Fruit fly (Drosophila melanogaster) whole organism, embryonic: Measurements from ENCODE around the gene CG13026.

Source experiments
- Blimp-1 ChIP-seq: fragments of 200-800 bp; sonication (Bioruptor generic); optimal IDR thresholded peaks from 3 replicates; lab custom pipeline; 2018; ENCODE audit warnings: missing biosample characterization, missing genetic modification characterization, mild to moderate bottlenecking, moderate library complexity, missing genetic modification reagents
- C15 ChIP-seq: fragments of 200-800 bp; sonication (Bioruptor generic); IDR thresholded peaks from 3 replicates; pipeline ENCODE4 v1.3.6; 2022; ENCODE audit warnings: missing biosample characterization, missing genetic modification characterization
- CG10565 ChIP-seq: fragments of 200-800 bp; sonication (Bioruptor generic); optimal IDR thresholded peaks from 3 replicates; lab custom pipeline; 2016; ENCODE audit warnings: missing biosample characterization, mild to moderate bottlenecking, missing genetic modification characterization
- CG10959 ChIP-seq: fragments of 200-800 bp; sonication (Bioruptor generic); IDR thresholded peaks from 2 replicates; pipeline ENCODE4 v1.3.6; 2022; ENCODE audit warnings: missing biosample characterization, missing genetic modification characterization
- CG11560 ChIP-seq: fragments of 200-800 bp; sonication (Bioruptor generic); IDR thresholded peaks from 3 replicates; pipeline ENCODE4 v1.3.6; 2022; ENCODE audit warnings: missing biosample characterization, missing genetic modification characterization
- CG11695 ChIP-seq: fragments of 200-800 bp; sonication (Bioruptor generic); IDR thresholded peaks from 3 replicates; pipeline ENCODE4 v1.3.6; 2022; ENCODE audit warnings: missing biosample characterization, missing genetic modification characterization
- CG11696 ChIP-seq: fragments of 200-800 bp; sonication (Bioruptor generic); IDR thresholded peaks from 2 replicates; pipeline ENCODE4 v1.3.6; 2022; ENCODE audit warnings: missing biosample characterization, missing genetic modification characterization
- CG12104 ChIP-seq: fragments of 200-800 bp; sonication (Bioruptor generic); optimal IDR thresholded peaks from 3 replicates; lab custom pipeline; 2016; ENCODE audit warnings: missing biosample characterization, missing genetic modification characterization
- CG14860 ChIP-seq: fragments of 200-800 bp; sonication (Bioruptor generic); IDR thresholded peaks from 3 replicates; pipeline ENCODE4 v1.3.6; 2022; ENCODE audit warnings: missing biosample characterization, missing genetic modification characterization; ENCODE audit not compliant: partially characterized antibody
- CG15601 ChIP-seq: fragments of 200-800 bp; sonication (Bioruptor generic); optimal IDR thresholded peaks from 3 replicates; lab custom pipeline; 2019; ENCODE audit warnings: missing biosample characterization, mild to moderate bottlenecking, missing genetic modification characterization, moderate library complexity
- CG1603 ChIP-seq: fragments of 200-800 bp; sonication (Bioruptor generic); optimal IDR thresholded peaks from 2 replicates; lab custom pipeline; 2019; ENCODE audit warnings: missing biosample characterization, mild to moderate bottlenecking, missing genetic modification characterization, moderate library complexity
- CG1647 ChIP-seq: fragments of 200-800 bp; sonication (Bioruptor generic); optimal IDR thresholded peaks from 3 replicates; lab custom pipeline; 2016; ENCODE audit warnings: missing biosample characterization, missing genetic modification characterization
- CG17328 ChIP-seq: fragments of 200-800 bp; sonication (Bioruptor generic); IDR thresholded peaks from 2 replicates; pipeline ENCODE4 v1.3.6; 2022; ENCODE audit warnings: missing biosample characterization, missing genetic modification characterization
- CG2678 ChIP-seq: fragments of 200-800 bp; sonication (Bioruptor generic); optimal IDR thresholded peaks from 3 replicates; lab custom pipeline; 2019; ENCODE audit warnings: missing biosample characterization, mild to moderate bottlenecking, missing genetic modification characterization, moderate library complexity
- CG32772 ChIP-seq: fragments of 200-800 bp; sonication (Bioruptor generic); IDR thresholded peaks from 2 replicates; pipeline ENCODE4 v1.3.6; 2022; ENCODE audit warnings: missing biosample characterization, missing genetic modification characterization
- CG3407 ChIP-seq: fragments of 200-800 bp; sonication (Bioruptor generic); optimal IDR thresholded peaks from 2 replicates; lab custom pipeline; 2018; ENCODE audit warnings: missing biosample characterization, mild to moderate bottlenecking, missing genetic modification characterization
- CG4820 ChIP-seq: fragments of 200-800 bp; sonication (Bioruptor generic); optimal IDR thresholded peaks from 3 replicates; lab custom pipeline; 2016; ENCODE audit warnings: missing biosample characterization, missing genetic modification characterization
- CG5245 ChIP-seq: fragments of 200-800 bp; sonication (Bioruptor generic); optimal IDR thresholded peaks from 3 replicates; lab custom pipeline; 2016; ENCODE audit warnings: missing biosample characterization, missing genetic modification characterization
- CG7357 ChIP-seq: fragments of 200-800 bp; sonication (Bioruptor generic); IDR thresholded peaks from 3 replicates; pipeline ENCODE4 v1.3.6; 2022; ENCODE audit warnings: missing biosample characterization, missing genetic modification characterization
- CG7556 ChIP-seq: fragments of 200-800 bp; sonication (Bioruptor generic); optimal IDR thresholded peaks from 2 replicates; lab custom pipeline; 2017; ENCODE audit warnings: missing biosample characterization, mild to moderate bottlenecking, missing genetic modification characterization
- CG8388 ChIP-seq: fragments of 200-800 bp; sonication (Bioruptor generic); optimal IDR thresholded peaks from 2 replicates; lab custom pipeline; 2019; ENCODE audit warnings: missing biosample characterization, mild to moderate bottlenecking, missing genetic modification characterization, moderate library complexity
- CG9215 ChIP-seq: fragments of 200-800 bp; sonication (Bioruptor generic); IDR thresholded peaks from 2 replicates; pipeline ENCODE4 v1.3.6; 2022; ENCODE audit warnings: missing biosample characterization, missing genetic modification characterization
- CHES-1-like ChIP-seq: fragments of 200-800 bp; sonication (Bioruptor generic); optimal IDR thresholded peaks from 2 replicates; lab custom pipeline; 2016; ENCODE audit warnings: missing biosample characterization, missing genetic modification characterization
- HLH3B ChIP-seq: fragments of 200-800 bp; sonication (Bioruptor generic); IDR thresholded peaks from 2 replicates; pipeline ENCODE4 v1.3.6; 2022; ENCODE audit warnings: missing biosample characterization, missing genetic modification characterization
- HLHmδ ChIP-seq: fragments of 200-800 bp; sonication (Bioruptor generic); optimal IDR thresholded peaks from 2 replicates; lab custom pipeline; 2018; ENCODE audit warnings: missing biosample characterization, mild to moderate bottlenecking, missing genetic modification characterization, moderate library complexity
- Hand ChIP-seq: fragments of 200-800 bp; sonication (Bioruptor generic); optimal IDR thresholded peaks from 2 replicates; lab custom pipeline; 2017; ENCODE audit warnings: mild to moderate bottlenecking, missing biosample characterization, missing genetic modification reagents, missing genetic modification characterization
- Hey ChIP-seq: fragments of 200-800 bp; sonication (Bioruptor generic); optimal IDR thresholded peaks from 3 replicates; lab custom pipeline; 2018; ENCODE audit warnings: missing biosample characterization, mild to moderate bottlenecking, missing genetic modification characterization
- Hsf ChIP-seq: fragments of 200-800 bp; sonication (Bioruptor generic); optimal IDR thresholded peaks from 3 replicates; lab custom pipeline; 2016; ENCODE audit warnings: missing biosample characterization, missing genetic modification characterization
- Kr ChIP-seq: fragments of 200-800 bp; sonication (Bioruptor generic); optimal IDR thresholded peaks from 2 replicates; lab custom pipeline; 2017; ENCODE audit warnings: missing biosample characterization, mild to moderate bottlenecking, missing genetic modification characterization
- NC2α ChIP-seq: fragments of 200-800 bp; sonication (Bioruptor generic); optimal IDR thresholded peaks from 2 replicates; lab custom pipeline; 2016; ENCODE audit warnings: missing biosample characterization, missing genetic modification characterization
- NFAT ChIP-seq: fragments of 200-800 bp; sonication (Bioruptor generic); IDR thresholded peaks from 2 replicates; pipeline ENCODE4 v1.3.6; 2022; ENCODE audit warnings: missing biosample characterization, missing genetic modification characterization
- Poxn ChIP-seq: fragments of 200-800 bp; sonication (Bioruptor generic); IDR thresholded peaks from 2 replicates; pipeline ENCODE4 v1.3.6; 2022; ENCODE audit warnings: missing biosample characterization, missing genetic modification characterization
- Ptx1 ChIP-seq: fragments of 200-800 bp; sonication (Bioruptor generic); IDR thresholded peaks from 2 replicates; pipeline ENCODE4 v1.3.6; 2022; ENCODE audit warnings: missing biosample characterization, missing genetic modification characterization
- Sin3A ChIP-seq: fragments of >200 bp; optimal IDR thresholded peaks from 2 replicates; lab custom pipeline; 2018
- cato ChIP-seq: fragments of 200-800 bp; sonication (Bioruptor generic); optimal IDR thresholded peaks from 2 replicates; lab custom pipeline; 2016; ENCODE audit warnings: missing biosample characterization, missing genetic modification characterization, borderline replicate concordance
- croc ChIP-seq: fragments of 200-800 bp; sonication (Bioruptor generic); conservative IDR thresholded peaks from 3 replicates; pipeline ENCODE4 v1.3.6; 2022; ENCODE audit warnings: missing biosample characterization, missing genetic modification characterization
- en ChIP-seq: fragments of 200-800 bp; sonication (Bioruptor generic); optimal IDR thresholded peaks from 2 replicates; lab custom pipeline; 2016; ENCODE audit warnings: missing biosample characterization, missing genetic modification characterization
- hb ChIP-seq: fragments of 200-800 bp; sonication (Bioruptor generic); IDR thresholded peaks from 3 replicates; pipeline ENCODE4 v1.3.6; 2022; ENCODE audit warnings: missing biosample characterization, missing genetic modification characterization; ENCODE audit not compliant: partially characterized antibody
- hkb ChIP-seq, 2 experiments: fragments of 200-800 bp in 1 of 2; fragments of >200 bp in 1 of 2; sonication (Bioruptor generic) in 1 of 2; IDR thresholded peaks in 1 of 2; optimal IDR thresholded peaks in 1 of 2; 2 replicates each; pipeline versions ENCODE4 v1.3.6 to Lab custom; 2017 to 2022; ENCODE audit warnings: missing biosample characterization in 1 of 2, missing genetic modification characterization in 1 of 2
- ind ChIP-seq: fragments of 200-800 bp; sonication (Bioruptor generic); optimal IDR thresholded peaks from 3 replicates; lab custom pipeline; 2016; ENCODE audit warnings: missing biosample characterization, missing genetic modification characterization
- insv ChIP-seq, 2 experiments: fragments of 200-800 bp; sonication (Bioruptor generic); optimal IDR thresholded peaks; 3 replicates each; lab custom pipeline; 2016 to 2018; ENCODE audit warnings: missing biosample characterization in 2 of 2, missing genetic modification characterization in 2 of 2
- mam ChIP-seq: fragments of 200-800 bp; sonication (Bioruptor generic); optimal IDR thresholded peaks from 3 replicates; lab custom pipeline; 2016; ENCODE audit warnings: missing biosample characterization, missing genetic modification characterization
- nerfin-2 ChIP-seq: fragments of 200-800 bp; sonication (Bioruptor generic); IDR thresholded peaks from 2 replicates; pipeline ENCODE4 v1.3.6; 2022; ENCODE audit warnings: missing biosample characterization, missing genetic modification characterization; ENCODE audit not compliant: partially characterized antibody
- pnt ChIP-seq: fragments of 200-800 bp; sonication (Bioruptor generic); optimal IDR thresholded peaks from 3 replicates; lab custom pipeline; 2016; ENCODE audit warnings: missing biosample characterization, missing genetic modification characterization
- psq ChIP-seq: fragments of 200-800 bp; sonication (Bioruptor generic); optimal IDR thresholded peaks from 2 replicates; lab custom pipeline; 2017; ENCODE audit warnings: missing biosample characterization, missing genetic modification characterization
- repo ChIP-seq: fragments of 200-800 bp; sonication (Bioruptor generic); optimal IDR thresholded peaks from 2 replicates; lab custom pipeline; 2016; ENCODE audit warnings: missing biosample characterization, missing genetic modification characterization
- ro ChIP-seq: fragments of 200-800 bp; sonication (Bioruptor generic); IDR thresholded peaks from 2 replicates; pipeline ENCODE4 v1.3.6; 2022; ENCODE audit warnings: missing biosample characterization, missing genetic modification characterization
- schlank ChIP-seq: fragments of 200-800 bp; sonication (Bioruptor generic); optimal IDR thresholded peaks from 2 replicates; lab custom pipeline; 2018; ENCODE audit warnings: missing biosample characterization, mild to moderate bottlenecking, missing genetic modification characterization
- shn ChIP-seq: fragments of 200-800 bp; sonication (Bioruptor generic); optimal IDR thresholded peaks from 3 replicates; lab custom pipeline; 2016; ENCODE audit warnings: missing biosample characterization, missing genetic modification characterization
- wdn ChIP-seq: fragments of 200-800 bp; sonication (Bioruptor generic); IDR thresholded peaks from 2 replicates; pipeline ENCODE4 v1.3.6; 2022; ENCODE audit warnings: missing biosample characterization, missing genetic modification characterization
- wor ChIP-seq: fragments of 200-800 bp; sonication (Bioruptor generic); IDR thresholded peaks from 2 replicates; pipeline ENCODE4 v1.3.6; 2022; ENCODE audit warnings: missing biosample characterization, missing genetic modification characterization
- z ChIP-seq: fragments of 200-800 bp; sonication (Bioruptor generic); IDR thresholded peaks from 3 replicates; pipeline ENCODE4 v1.3.6; 2022; ENCODE audit warnings: missing biosample characterization, missing genetic modification characterization

CG13026 gene

dm6 chr3L:16769866-16770265, 43.9 kb upstream of the CG13026 start (continued):
- TF ChIP-seq CG32772 (peak; percentile 29; the same call in 1 of the 2 replicates), Poxn (GFP tag; lab: Robert Waterston, UW) (no peak), CG9215 (GFP tag; lab: Robert Waterston, UW) (no peak), CG10959 (GFP tag; lab: Robert Waterston, UW) (0 out of 2 replicates have a peak, but pooled peaks have one; percentile 39), schlank (tag; lab: Kevin White, UChicago) (no peak), CG11560 (tag; lab: Robert Waterston, UW) (no peak), Sin3A (no peak), mam (GFP tag; lab: Kevin White, UChicago) (no peak), psq (GFP tag; lab: Kevin White, UChicago) (peak; percentile 68), CG17328 (peak; percentile 45), Hey (tag; lab: Kevin White, UChicago) (peak; percentile 48), CG11696 (GFP tag; lab: Robert Waterston, UW) (no peak), CG3407 (no peak), insv (GFP tag; optimal IDR thresholded peaks at IDR 0.05; lab: Kevin White, UChicago) (peak in 1 of 2 experiments; percentile 70), CG15601 (no peak), hb (0 out of 3 replicates have a peak, but pooled peaks have one; percentile 24), ind (GFP tag; lab: Kevin White, UChicago) (peak; percentile 6), HLHmδ (peak; percentile 92), NFAT (GFP tag; lab: Robert Waterston, UW) (peak; percentile 42; the same call in 1 of the 2 replicates), CG7556 (GFP tag; lab: Kevin White, UChicago) (no peak), C15 (GFP tag; lab: Robert Waterston, UW) (no peak), shn (peak; percentile 39), Ptx1 (GFP tag; lab: Robert Waterston, UW) (peak; percentile 21; the same call in 1 of the 2 replicates), NC2α (GFP tag; lab: Kevin White, UChicago) (peak; percentile 31), en (GFP tag; lab: Kevin White, UChicago) (no peak), HLH3B (GFP tag; lab: Robert Waterston, UW) (no peak), CG4820 (GFP tag; lab: Kevin White, UChicago) (peak; percentile 37), CG7357 (no peak), nerfin-2 (no peak), CG1603 (tag; lab: Kevin White, UChicago) (peak; percentile 41), Hsf (peak; percentile 23)

dm6 chr3L:16768001-16768652, 42.2 kb upstream of the CG13026 start:
- peak; percentile 48 for TF ChIP-seq pnt (GFP tag; lab: Kevin White, UChicago)
- no peak for TF ChIP-seq z
- no peak for TF ChIP-seq CG1647 (GFP tag; lab: Kevin White, UChicago)
- TF ChIP-seq Hand (GFP tag; lab: Kevin White, UChicago) = no peak
- TF ChIP-seq ro (GFP tag; lab: Robert Waterston, UW) = no peak
- TF ChIP-seq CG12104 = no peak
- TF ChIP-seq cato (GFP tag; lab: Kevin White, UChicago) = no peak
- no peak for TF ChIP-seq CHES-1-like (GFP tag; lab: Kevin White, UChicago)
- no peak for TF ChIP-seq CG5245 (GFP tag; lab: Kevin White, UChicago)
- TF ChIP-seq CG2678 (tag; lab: Kevin White, UChicago) = peak; percentile 50
- no peak for TF ChIP-seq wdn (GFP tag; lab: Robert Waterston, UW)
- no peak for TF ChIP-seq Blimp-1 (GFP tag; lab: Kevin White, UChicago)
- TF ChIP-seq croc (GFP tag; lab: Robert Waterston, UW) = peak; percentile 32; the same call in 1 of the 3 replicates
- peak; percentile 15 for TF ChIP-seq Kr
- TF ChIP-seq CG14860 (GFP tag; lab: Robert Waterston, UW) = peak; percentile 53; the same call in 2 of the 3 replicates
- TF ChIP-seq CG8388 = peak; percentile 53
- TF ChIP-seq repo = no peak
- no peak for TF ChIP-seq hkb (optimal IDR thresholded peaks at IDR 0.05; lab: Kevin White, UChicago)
- 0 out of 2 replicates have a peak, but pooled peaks have one; percentile 28 for TF ChIP-seq hkb (GFP tag; IDR thresholded peaks at IDR 0.05; lab: Robert Waterston, UW)
- 0 out of 3 replicates have a peak, but pooled peaks have one; percentile 18 for TF ChIP-seq CG11695 (GFP tag; lab: Robert Waterston, UW)
- no peak for TF ChIP-seq wor (GFP tag; lab: Robert Waterston, UW)
- TF ChIP-seq CG10565 (GFP tag; lab: Kevin White, UChicago) = no peak
